Fruit fly (Drosophila melanogaster) whole organism, embryonic: ENCODE results near the gene Kua.

Experiments used
- Abd-B ChIP-seq: fragments of 200-800 bp; sonication (Bioruptor generic); optimal IDR thresholded peaks from 2 replicates; lab custom pipeline; 2018; ENCODE audit warnings: missing biosample characterization, mild to moderate bottlenecking, missing genetic modification characterization, moderate library complexity
- CG10209 ChIP-seq: fragments of 200-800 bp; sonication (Bioruptor generic); optimal IDR thresholded peaks from 3 replicates; lab custom pipeline; 2017; ENCODE audit warnings: missing biosample characterization, mild to moderate bottlenecking, missing genetic modification characterization, missing genetic modification reagents
- CG10274 ChIP-seq: fragments of 200-800 bp; sonication (Bioruptor generic); optimal IDR thresholded peaks from 3 replicates; lab custom pipeline; 2017; ENCODE audit warnings: missing biosample characterization, mild to moderate bottlenecking, missing genetic modification characterization
- CG10366 ChIP-seq: fragments of 200-800 bp; sonication (Bioruptor generic); IDR thresholded peaks from 2 replicates; pipeline ENCODE4 v1.3.6; 2022; ENCODE audit warnings: missing biosample characterization, missing genetic modification characterization
- CG11085 ChIP-seq: fragments of 200-800 bp; sonication (Bioruptor generic); IDR thresholded peaks from 2 replicates; pipeline ENCODE4 v1.3.6; 2022; ENCODE audit warnings: missing biosample characterization, missing genetic modification characterization
- CG12219 ChIP-seq: fragments of 200-800 bp; sonication (Bioruptor generic); optimal IDR thresholded peaks from 3 replicates; lab custom pipeline; 2018; ENCODE audit warnings: missing biosample characterization, mild to moderate bottlenecking, missing genetic modification characterization
- CG12659 ChIP-seq: fragments of 200-800 bp; sonication (Bioruptor generic); optimal IDR thresholded peaks from 3 replicates; lab custom pipeline; 2017; ENCODE audit warnings: mild to moderate bottlenecking, missing biosample characterization, missing genetic modification reagents, missing genetic modification characterization
- CG12942 ChIP-seq: fragments of 200-800 bp; sonication (Bioruptor generic); optimal IDR thresholded peaks from 3 replicates; lab custom pipeline; 2016; ENCODE audit warnings: missing biosample characterization, missing genetic modification characterization
- CG14965 ChIP-seq: fragments of 200-800 bp; sonication (Bioruptor generic); optimal IDR thresholded peaks from 2 replicates; lab custom pipeline; 2016; ENCODE audit warnings: missing biosample characterization, missing genetic modification characterization, borderline replicate concordance
- CG15601 ChIP-seq: fragments of 200-800 bp; sonication (Bioruptor generic); optimal IDR thresholded peaks from 3 replicates; lab custom pipeline; 2019; ENCODE audit warnings: missing biosample characterization, mild to moderate bottlenecking, missing genetic modification characterization, moderate library complexity
- CG17385 ChIP-seq: fragments of 200-800 bp; sonication (Bioruptor generic); optimal IDR thresholded peaks from 3 replicates; lab custom pipeline; 2018; ENCODE audit warnings: missing biosample characterization, mild to moderate bottlenecking, missing genetic modification characterization
- CG2129 ChIP-seq: fragments of 200-800 bp; sonication (Bioruptor generic); IDR thresholded peaks from 2 replicates; pipeline ENCODE4 v1.3.6; 2022; ENCODE audit warnings: missing biosample characterization, missing genetic modification characterization; ENCODE audit not compliant: partially characterized antibody
- CG43689 ChIP-seq: fragments of 200-800 bp; sonication (Bioruptor generic); IDR thresholded peaks from 2 replicates; pipeline ENCODE4 v1.3.6; 2022; ENCODE audit warnings: missing biosample characterization, missing genetic modification characterization
- CG4404 ChIP-seq: fragments of 200-800 bp; sonication (Bioruptor generic); IDR thresholded peaks from 2 replicates; pipeline ENCODE4 v1.3.6; 2022; ENCODE audit warnings: missing biosample characterization, missing genetic modification characterization
- CG6272 ChIP-seq: fragments of 200-800 bp; sonication (Bioruptor generic); IDR thresholded peaks from 2 replicates; pipeline ENCODE4 v1.3.6; 2022; ENCODE audit warnings: missing biosample characterization, missing genetic modification characterization
- CG8924 ChIP-seq: fragments of 200-800 bp; optimal IDR thresholded peaks from 3 replicates; lab custom pipeline; 2019; ENCODE audit warnings: missing biosample characterization, mild to moderate bottlenecking, missing genetic modification characterization, moderate library complexity
- Drgx ChIP-seq: fragments of 200-800 bp; sonication (Bioruptor generic); IDR thresholded peaks from 2 replicates; pipeline ENCODE4 v1.3.6; 2022; ENCODE audit warnings: missing biosample characterization, missing genetic modification characterization
- Eip74EF ChIP-seq, 2 experiments: fragments of 200-800 bp in 1 of 2; fragments of >200 bp in 1 of 2; sonication (Bioruptor generic) in 1 of 2; optimal IDR thresholded peaks; 2 replicates each; lab custom pipeline; 2017 to 2019; ENCODE audit warnings: missing biosample characterization in 2 of 2, missing genetic modification characterization in 2 of 2, mild to moderate bottlenecking in 1 of 2, moderate library complexity in 1 of 2
- Fer3 ChIP-seq: fragments of 200-800 bp; sonication (Bioruptor generic); optimal IDR thresholded peaks from 2 replicates; lab custom pipeline; 2018; ENCODE audit warnings: missing biosample characterization, mild to moderate bottlenecking, missing genetic modification characterization, moderate library complexity
- Hr51 ChIP-seq, 2 experiments: fragments of 200-800 bp; sonication (Bioruptor generic); optimal IDR thresholded peaks; 2 replicates in 1 of 2; 3 replicates in 1 of 2; lab custom pipeline; 2016 to 2018; ENCODE audit warnings: missing biosample characterization in 2 of 2, missing genetic modification characterization in 2 of 2, mild to moderate bottlenecking in 1 of 2, moderate library complexity in 1 of 2
- Hr78 ChIP-seq, 2 experiments: fragments of 200-800 bp in 1 of 2; fragments of >200 bp in 1 of 2; sonication (Bioruptor generic) in 1 of 2; optimal IDR thresholded peaks; 2 replicates each; lab custom pipeline; 2017 to 2019; ENCODE audit warnings: missing biosample characterization in 2 of 2, missing genetic modification characterization in 2 of 2, mild to moderate bottlenecking in 1 of 2, moderate library complexity in 1 of 2
- Lhr ChIP-seq: fragments of 200-800 bp; sonication (Bioruptor generic); optimal IDR thresholded peaks from 3 replicates; lab custom pipeline; 2017; ENCODE audit warnings: mild to moderate bottlenecking, missing biosample characterization, missing genetic modification reagents, missing genetic modification characterization
- Mad ChIP-seq: fragments of 200-800 bp; sonication (Bioruptor generic); optimal IDR thresholded peaks from 2 replicates; lab custom pipeline; 2016; ENCODE audit warnings: missing biosample characterization, missing genetic modification characterization
- Nf-YB ChIP-seq: fragments of 200-800 bp; sonication (Bioruptor generic); optimal IDR thresholded peaks from 3 replicates; lab custom pipeline; 2019; ENCODE audit warnings: missing biosample characterization, mild to moderate bottlenecking, missing genetic modification characterization, moderate library complexity
- PHDP ChIP-seq: fragments of 200-800 bp; sonication (Bioruptor generic); optimal IDR thresholded peaks from 3 replicates; lab custom pipeline; 2018; ENCODE audit warnings: missing biosample characterization, mild to moderate bottlenecking, missing genetic modification characterization, moderate library complexity
- Scr ChIP-seq: fragments of 200-800 bp; sonication (Bioruptor generic); IDR thresholded peaks from 2 replicates; pipeline ENCODE4 v1.3.6; 2022; ENCODE audit warnings: missing biosample characterization, missing genetic modification characterization; ENCODE audit not compliant: partially characterized antibody
- Sry-β ChIP-seq: fragments of 200-800 bp; sonication (Bioruptor generic); optimal IDR thresholded peaks from 2 replicates; lab custom pipeline; 2018; ENCODE audit warnings: missing biosample characterization, mild to moderate bottlenecking, missing genetic modification characterization, moderate library complexity
- Sry-δ ChIP-seq: fragments of 200-800 bp; sonication (Bioruptor generic); optimal IDR thresholded peaks from 2 replicates; lab custom pipeline; 2016; ENCODE audit warnings: missing biosample characterization, missing genetic modification characterization
- abd-A ChIP-seq: fragments of 200-800 bp; sonication (Bioruptor generic); optimal IDR thresholded peaks from 3 replicates; lab custom pipeline; 2019; ENCODE audit warnings: missing biosample characterization, mild to moderate bottlenecking, missing genetic modification characterization, moderate library complexity
- al ChIP-seq: fragments of 200-800 bp; sonication (Bioruptor generic); IDR thresholded peaks from 2 replicates; pipeline ENCODE4 v1.3.6; 2022; ENCODE audit warnings: missing biosample characterization, missing genetic modification characterization
- ap ChIP-seq: fragments of 200-800 bp; sonication (Bioruptor generic); IDR thresholded peaks from 2 replicates; pipeline ENCODE4 v1.3.6; 2022; ENCODE audit warnings: missing biosample characterization, missing genetic modification characterization
- ci ChIP-seq: fragments of 200-800 bp; sonication (Bioruptor generic); IDR thresholded peaks from 3 replicates; pipeline ENCODE4 v1.3.6; 2022; ENCODE audit warnings: missing biosample characterization, missing genetic modification characterization
- crp ChIP-seq, 2 experiments: fragments of 200-800 bp; sonication (Bioruptor generic); optimal IDR thresholded peaks; 2 replicates in 1 of 2; 3 replicates in 1 of 2; lab custom pipeline; 2017; ENCODE audit warnings: missing biosample characterization in 2 of 2, missing genetic modification characterization in 2 of 2, mild to moderate bottlenecking in 1 of 2, moderate library complexity in 1 of 2
- fd96Cb ChIP-seq: fragments of 200-800 bp; sonication (Bioruptor generic); optimal IDR thresholded peaks from 2 replicates; lab custom pipeline; 2018; ENCODE audit warnings: missing biosample characterization, mild to moderate bottlenecking, missing genetic modification characterization, moderate library complexity
- gcm2 ChIP-seq: fragments of 200-800 bp; sonication (Bioruptor generic); optimal IDR thresholded peaks from 2 replicates; lab custom pipeline; 2016; ENCODE audit warnings: missing biosample characterization, missing genetic modification characterization
- insv ChIP-seq, 2 experiments: fragments of 200-800 bp; sonication (Bioruptor generic); optimal IDR thresholded peaks; 3 replicates each; lab custom pipeline; 2016 to 2018; ENCODE audit warnings: missing biosample characterization in 2 of 2, missing genetic modification characterization in 2 of 2
- kah ChIP-seq: fragments of 200-800 bp; sonication (Bioruptor generic); optimal IDR thresholded peaks from 2 replicates; lab custom pipeline; 2018; ENCODE audit warnings: missing biosample characterization, mild to moderate bottlenecking, missing genetic modification characterization
- knrl ChIP-seq: fragments of 200-800 bp; sonication (Bioruptor generic); IDR thresholded peaks from 3 replicates; pipeline ENCODE4 v1.3.6; 2022; ENCODE audit warnings: missing biosample characterization, missing genetic modification characterization; ENCODE audit not compliant: partially characterized antibody
- otp ChIP-seq: fragments of 200-800 bp; sonication (Bioruptor generic); IDR thresholded peaks from 3 replicates; pipeline ENCODE4, ENCODE4 v1.3.6; 2022; ENCODE audit warnings: missing biosample characterization, missing genetic modification characterization
- salm ChIP-seq: fragments of 200-800 bp; sonication (Bioruptor generic); optimal IDR thresholded peaks from 2 replicates; lab custom pipeline; 2018; ENCODE audit warnings: missing biosample characterization, mild to moderate bottlenecking, missing genetic modification characterization
- sisA ChIP-seq: fragments of 200-800 bp; sonication (Bioruptor generic); IDR thresholded peaks from 2 replicates; pipeline ENCODE4 v1.3.6; 2022; ENCODE audit warnings: missing biosample characterization, missing genetic modification characterization
- stc ChIP-seq: fragments of 200-800 bp; sonication (Bioruptor generic); IDR thresholded peaks from 2 replicates; pipeline ENCODE4 v1.3.6; 2022; ENCODE audit warnings: missing biosample characterization, missing genetic modification characterization
- trem ChIP-seq: fragments of 200-800 bp; optimal IDR thresholded peaks from 3 replicates; lab custom pipeline; 2019; ENCODE audit warnings: missing biosample characterization, mild to moderate bottlenecking, missing genetic modification characterization, moderate library complexity
- ttk ChIP-seq: fragments of 200-800 bp; sonication (Bioruptor generic); IDR thresholded peaks from 2 replicates; pipeline ENCODE4 v2.1.2; 2022; ENCODE audit warnings: missing biosample characterization, missing genetic modification characterization
- tx ChIP-seq: fragments of 200-800 bp; sonication (Bioruptor generic); optimal IDR thresholded peaks from 2 replicates; lab custom pipeline; 2016; ENCODE audit warnings: missing biosample characterization, missing genetic modification characterization
- zen2 ChIP-seq: fragments of 200-800 bp; sonication (Bioruptor generic); IDR thresholded peaks from 3 replicates; pipeline ENCODE4 v1.3.6; 2022; ENCODE audit warnings: missing biosample characterization, missing genetic modification characterization; ENCODE audit not compliant: partially characterized antibody
- zfh1 ChIP-seq: fragments of 200-800 bp; sonication (Bioruptor generic); IDR thresholded peaks from 3 replicates; pipeline ENCODE4 v1.3.6; 2022; ENCODE audit warnings: missing biosample characterization, missing genetic modification characterization

Kua gene

dm6 chr2L:20097105-20097631 lies at the start of gene Kua, which contains the start of gene mRpS18B (continued):
- TF ChIP-seq stc (peak; percentile 23; the same call in 1 of the 2 replicates), zen2 (GFP tag; lab: Robert Waterston, UW) (no peak), sisA (GFP tag; lab: Robert Waterston, UW) (peak; percentile 64; the same call in 1 of the 2 replicates), abd-A (no peak), CG4404 (peak; percentile 36; the same call in 1 of the 2 replicates), CG17385 (peak; percentile 38), ci (0 out of 3 replicates have a peak, but pooled peaks have one; percentile 25), CG8924 (tag; lab: Kevin White, UChicago) (peak; percentile 53), CG15601 (tag; lab: Kevin White, UChicago) (peak; percentile 49), Nf-YB (GFP tag; lab: Kevin White, UChicago) (peak; percentile 3), Fer3 (tag; lab: Kevin White, UChicago) (peak; percentile 54), Hr51 (GFP tag; optimal IDR thresholded peaks at IDR 0.05; lab: Kevin White, UChicago) (peak in 1 of 2 experiments; percentile 52), ttk (0 out of 2 replicates have a peak, but pooled peaks have one; percentile 35), Mad (GFP tag; lab: Kevin White, UChicago) (peak; percentile 0), trem (tag; lab: Kevin White, UChicago) (peak; percentile 54), kah (GFP tag; lab: Kevin White, UChicago) (peak; percentile 47), Abd-B (peak; percentile 32), otp (GFP tag; lab: Robert Waterston, UW) (peak; percentile 40; the same call in 1 of the 3 replicates), ap (GFP tag; lab: Robert Waterston, UW) (0 out of 2 replicates have a peak, but pooled peaks have one; percentile 29), gcm2 (GFP tag; lab: Kevin White, UChicago) (no peak), CG12942 (GFP tag; lab: Kevin White, UChicago) (peak; percentile 59), insv (GFP tag; optimal IDR thresholded peaks at IDR 0.05; lab: Kevin White, UChicago) (no peak), Scr (peak; percentile 55), zfh1 (GFP tag; lab: Robert Waterston, UW) (peak; percentile 71; the same call in 1 of the 3 replicates), PHDP (tag; lab: Kevin White, UChicago) (peak; percentile 64), CG11085 (GFP tag; lab: Robert Waterston, UW) (0 out of 2 replicates have a peak, but pooled peaks have one; percentile 28), CG10209 (GFP tag; lab: Kevin White, UChicago) (peak; percentile 12), CG43689 (GFP tag; lab: Robert Waterston, UW) (no peak), salm (tag; lab: Kevin White, UChicago) (no peak), CG12659 (GFP tag; lab: Kevin White, UChicago) (peak; percentile 67), Hr78 (GFP tag; optimal IDR thresholded peaks at IDR 0.05; lab: Kevin White, UChicago) (no peak), Lhr (peak; percentile 45), al (GFP tag; lab: Robert Waterston, UW) (peak; percentile 42; the same call in 1 of the 2 replicates), CG6272 (peak; percentile 43; the same call in 1 of the 2 replicates), Sry-β (no peak), Eip74EF (GFP tag; optimal IDR thresholded peaks at IDR 0.05; lab: Kevin White, UChicago) (peak in 1 of 2 experiments; percentile 40), CG2129 (GFP tag; lab: Robert Waterston, UW) (peak; percentile 40), tx (GFP tag; lab: Kevin White, UChicago) (no peak), knrl (GFP tag; lab: Robert Waterston, UW) (peak; percentile 71), CG14965 (GFP tag; lab: Kevin White, UChicago) (no peak), CG10274 (GFP tag; lab: Kevin White, UChicago) (no peak), Sry-δ (GFP tag; lab: Kevin White, UChicago) (peak; percentile 54), fd96Cb (tag; lab: Kevin White, UChicago) (peak; percentile 51), crp (GFP tag; optimal IDR thresholded peaks at IDR 0.05; lab: Kevin White, UChicago) (peak; percentile 64 to 94), CG10366 (GFP tag; lab: Robert Waterston, UW) (peak; percentile 31; the same call in 1 of the 2 replicates), Drgx (GFP tag; lab: Robert Waterston, UW) (peak; percentile 55; the same call in 1 of the 2 replicates), CG12219 (no peak)
